Worm (Caenorhabditis elegans) whole organism, L1 larva: ENCODE measurements around the gene ZK856.7.

Experiments
- irx-1 ChIP-seq: sonication (generic microtip); optimal IDR thresholded peaks from 2 replicates; lab custom pipeline; 2016; ENCODE audit warnings: missing genetic modification characterization, missing compliant biosample characterization
- mef-2 ChIP-seq: fragments of 150-350 bp; optimal IDR thresholded peaks from 2 replicates; lab custom pipeline; 2014; ENCODE audit warnings: missing biosample characterization, missing genetic modification characterization
- tbx-2 ChIP-seq: sonication (generic microtip); optimal IDR thresholded peaks from 2 replicates; lab custom pipeline; 2016; ENCODE audit warnings: missing genetic modification characterization, missing compliant biosample characterization
- unc-98 ChIP-seq: fragments of 200-800 bp; sonication (Bioruptor generic); IDR thresholded peaks from 2 replicates; pipeline ENCODE4 v1.3.6; 2022; ENCODE audit warnings: missing genetic modification characterization, missing compliant biosample characterization
- ztf-4 ChIP-seq: fragments of 150-350 bp; optimal IDR thresholded peaks from 2 replicates; lab custom pipeline; 2014; ENCODE audit warnings: missing biosample characterization, missing genetic modification characterization

DNA sequence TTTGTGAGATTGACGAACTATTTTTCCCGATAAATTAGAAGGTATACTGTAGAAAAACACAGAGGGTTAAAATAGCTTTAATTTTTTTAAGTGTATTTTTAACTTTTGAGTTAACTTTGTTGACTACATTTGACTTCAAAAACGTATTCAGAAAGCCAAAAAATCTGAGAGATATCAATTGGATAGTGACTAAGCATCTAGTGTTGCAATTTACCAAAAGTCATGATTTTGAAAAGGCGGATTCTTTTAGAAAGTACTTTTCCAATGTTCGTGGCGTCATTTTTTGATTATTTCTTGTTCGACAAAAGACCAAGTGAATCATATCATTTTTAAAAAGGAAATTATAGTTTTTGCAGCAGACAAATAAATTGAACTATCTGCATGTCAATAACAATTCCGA is 33.0 kb upstream of the ZK856.7 start:
- TF ChIP-seq irx-1 (tag; lab: Kevin White, UChicago) (no peak), tbx-2 (tag; lab: Kevin White, UChicago) (no peak), unc-98 (GFP tag; lab: Robert Waterston, UW) (no peak), mef-2 (tag; lab: Kevin White, UChicago) (no peak), ztf-4 (no peak)
